Worm (Caenorhabditis elegans): ENCODE results near the gene prx-3.
A peak's percentile ranks its signal among the peaks of the same experiment; 100 is the strongest.

The prx-3 gene

DNA sequence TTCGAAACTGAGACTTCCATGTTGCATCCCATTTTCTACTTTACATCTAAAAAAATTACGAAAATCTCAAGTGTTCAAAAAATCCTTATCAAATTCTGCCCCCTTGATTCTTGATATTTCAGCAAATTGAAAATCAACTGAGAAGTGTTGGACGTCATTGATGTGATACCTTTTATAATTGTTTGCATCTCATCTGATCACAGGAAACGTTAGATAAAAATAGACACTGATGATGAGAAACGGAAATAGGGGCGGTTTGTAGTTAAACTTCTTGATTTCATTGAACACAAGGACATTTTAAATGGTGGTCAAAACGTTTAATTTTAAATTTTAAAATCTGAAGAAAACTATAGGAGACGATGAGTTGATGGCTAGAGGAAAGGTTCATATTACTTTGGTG is 16.1 kb upstream of the prx-3 start:
- TF ChIP-seq ztf-11 (tag; optimal IDR thresholded peaks at IDR 0.05) (no peak), snpc-4 (tag; optimal IDR thresholded peaks at IDR 0.05) (no peak), lin-32 (GFP tag; optimal IDR thresholded peaks at IDR 0.05) (no peak), hlh-1 (tag; optimal IDR thresholded peaks at IDR 0.05) (no peak), nhr-28 (tag; optimal IDR thresholded peaks at IDR 0.05) (no peak), sptf-1 (tag; optimal IDR thresholded peaks at IDR 0.05) (no peak), ham-2 (GFP tag; optimal IDR thresholded peaks at IDR 0.05) (no peak), lsy-2 (tag; optimal IDR thresholded peaks at IDR 0.05) (no peak), unc-62 (GFP tag; optimal IDR thresholded peaks at IDR 0.05) (no peak)

ce11 chrX:6128225-6128686 is 15.5 kb upstream of the prx-3 start, which contains the start of gene C15H9.9:
C15H9.9 (minus strand) TSS chrX:6128275.
- TF ChIP-seq elt-3 (tag; optimal IDR thresholded peaks at IDR 0.05) (no peak), hlh-1 (tag; optimal IDR thresholded peaks at IDR 0.05) (peak; percentile 36), elt-1 (tag; optimal IDR thresholded peaks at IDR 0.05; ENCODE audit: borderline replicate concordance, insufficient read depth) (no peak), unc-120 (tag; optimal IDR thresholded peaks at IDR 0.05; ENCODE audit: poor library complexity, severe bottlenecking) (peak; percentile 77), ces-1 (GFP tag; optimal IDR thresholded peaks at IDR 0.05) (peak; percentile 75), unc-62 (GFP tag; optimal IDR thresholded peaks at IDR 0.05) (peak; percentile 54)

DNA sequence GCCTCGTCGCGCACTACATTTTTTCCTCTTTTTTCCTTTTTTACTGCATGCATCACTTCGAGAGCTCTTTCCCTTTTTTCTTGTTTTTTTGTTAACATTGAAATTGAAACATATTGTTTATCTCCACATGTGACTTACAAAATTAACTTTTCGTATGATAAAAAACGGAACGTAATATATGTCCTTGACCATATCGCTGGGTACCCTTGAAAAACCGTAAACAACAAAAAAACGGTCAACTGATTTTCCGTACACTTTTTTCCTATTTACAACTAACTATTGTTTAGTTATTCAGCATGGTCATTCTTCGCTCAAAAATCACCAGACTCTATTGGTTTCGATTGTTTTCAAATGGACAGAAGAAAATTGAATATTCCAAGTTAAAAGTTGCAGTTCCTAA is 9.3 kb upstream of the prx-3 start, which contains the start of gene nnt-1:
Gene nnt-1, plus strand, starts transcription at position 286 of the 400 bp plus-strand sequence.
- no peak for TF ChIP-seq cnd-1 (tag; optimal IDR thresholded peaks at IDR 0.05)
- TF ChIP-seq blmp-1 (tag; optimal IDR thresholded peaks at IDR 0.05): no peak
- no peak for TF ChIP-seq nhr-76 (tag; optimal IDR thresholded peaks at IDR 0.05)
- no peak for TF ChIP-seq nhr-28 (tag; optimal IDR thresholded peaks at IDR 0.05)
- no peak for TF ChIP-seq hlh-1 (tag; optimal IDR thresholded peaks at IDR 0.05)
- TF ChIP-seq M03D4.4 (tag; optimal IDR thresholded peaks at IDR 0.05): no peak
- no peak for TF ChIP-seq sptf-1 (tag; optimal IDR thresholded peaks at IDR 0.05)
- TF ChIP-seq tbx-8 (GFP tag; optimal IDR thresholded peaks at IDR 0.05): no peak

DNA sequence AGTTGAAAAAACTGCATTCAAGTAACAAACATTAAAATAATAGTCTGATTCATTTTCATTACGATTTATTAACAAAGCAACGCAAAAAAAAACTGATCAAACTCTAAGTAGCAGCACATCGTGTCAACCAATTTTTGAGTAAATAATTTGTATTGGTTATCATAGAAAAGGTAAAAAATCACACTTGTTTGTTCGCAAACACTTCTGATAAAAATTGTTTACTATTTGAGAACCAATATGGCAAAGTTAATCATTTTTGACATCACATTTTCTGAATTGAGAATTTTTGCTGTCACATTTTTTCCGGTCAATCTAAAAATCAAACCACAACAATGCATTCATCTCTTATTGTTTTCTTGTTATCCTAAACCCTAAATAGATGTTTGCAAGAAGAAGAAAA is 8.6 kb upstream of the prx-3 start:
- no peak for TF ChIP-seq nhr-28 (tag; optimal IDR thresholded peaks at IDR 0.05)
- TF ChIP-seq elt-3 (tag; optimal IDR thresholded peaks at IDR 0.05): no peak
- no peak for TF ChIP-seq ceh-83 (GFP tag; optimal IDR thresholded peaks at IDR 0.05)
- TF ChIP-seq pha-4 (tag; optimal IDR thresholded peaks at IDR 0.05): no peak
- TF ChIP-seq ceh-43 (GFP tag; optimal IDR thresholded peaks at IDR 0.05): no peak
- no peak for TF ChIP-seq cnd-1 (tag; optimal IDR thresholded peaks at IDR 0.05)
- TF ChIP-seq ceh-39 (tag; optimal IDR thresholded peaks at IDR 0.05): no peak

DNA sequence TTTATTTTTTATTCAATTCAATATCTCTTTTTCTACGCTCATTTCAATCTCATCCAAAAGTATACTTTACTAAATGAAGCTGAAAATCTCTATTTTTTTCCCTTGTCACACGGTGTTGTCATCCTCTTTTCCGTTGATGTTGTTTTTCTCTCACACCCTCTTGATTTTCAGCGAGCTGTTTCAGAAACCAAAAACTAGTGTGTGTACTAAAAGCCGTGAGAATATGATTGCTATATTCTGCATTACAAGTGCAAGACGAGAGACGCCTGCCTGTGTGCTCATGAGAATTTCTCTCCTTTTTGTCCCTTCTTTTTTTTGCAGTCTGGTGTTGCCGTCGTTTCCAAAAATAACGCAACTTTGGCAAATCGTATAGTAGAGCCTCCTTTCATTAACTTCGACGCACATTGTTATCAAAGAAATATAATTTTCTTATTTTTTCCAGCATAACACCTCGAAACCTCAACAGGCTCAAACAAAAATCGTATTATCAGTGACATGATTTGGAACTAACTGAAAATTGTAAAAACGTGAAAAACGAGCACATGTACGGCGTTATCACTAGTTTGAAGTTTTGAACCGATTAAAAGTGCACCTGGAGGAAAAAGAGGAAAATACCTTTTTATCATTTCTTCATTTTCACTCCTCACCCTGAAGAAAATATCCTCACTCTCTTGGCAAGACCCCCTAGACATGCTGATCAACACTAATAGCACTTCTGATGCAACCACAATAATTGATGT is 5.5 kb upstream of the prx-3 start, which contains the start of gene C15H9.2:
Gene C15H9.2, plus strand, starts transcription at position 441 of the 740 bp plus-strand sequence.
- no peak for TF ChIP-seq bed-3 (GFP tag; optimal IDR thresholded peaks at IDR 0.05)
- TF ChIP-seq ceh-43 (GFP tag; optimal IDR thresholded peaks at IDR 0.05): no peak
- TF ChIP-seq hlh-1 (tag; optimal IDR thresholded peaks at IDR 0.05): no peak
- no peak for TF ChIP-seq elt-3 (tag; optimal IDR thresholded peaks at IDR 0.05)

ce11 chrX:6115502-6115901 is 2.8 kb upstream of the prx-3 start, which contains the start of gene C15H9.3:
C15H9.3 (plus strand) TSS chrX:6115802.
- TF ChIP-seq elt-3 (tag; optimal IDR thresholded peaks at IDR 0.05) (no peak), M03D4.4 (tag; optimal IDR thresholded peaks at IDR 0.05) (no peak), blmp-1 (tag; optimal IDR thresholded peaks at IDR 0.05) (no peak), zip-8 (tag; optimal IDR thresholded peaks at IDR 0.05) (no peak), flh-1 (GFP tag; optimal IDR thresholded peaks at IDR 0.05) (no peak), sem-2 (GFP tag; optimal IDR thresholded peaks at IDR 0.05) (no peak), nhr-237 (tag; optimal IDR thresholded peaks at IDR 0.05) (no peak), ceh-43 (GFP tag; optimal IDR thresholded peaks at IDR 0.05) (no peak), mab-5 (tag; optimal IDR thresholded peaks at IDR 0.05) (no peak), unc-120 (tag; optimal IDR thresholded peaks at IDR 0.05; ENCODE audit: poor library complexity, severe bottlenecking) (no peak), tbx-8 (GFP tag; optimal IDR thresholded peaks at IDR 0.05) (no peak), ceh-83 (GFP tag; optimal IDR thresholded peaks at IDR 0.05) (no peak), mep-1 (tag; optimal IDR thresholded peaks at IDR 0.05) (no peak), unc-62 (GFP tag; optimal IDR thresholded peaks at IDR 0.05) (no peak), lin-13 (tag; optimal IDR thresholded peaks at IDR 0.05) (no peak), nhr-28 (tag; optimal IDR thresholded peaks at IDR 0.05) (no peak), drap-1 (GFP tag; optimal IDR thresholded peaks at IDR 0.05) (no peak), ztf-11 (tag; optimal IDR thresholded peaks at IDR 0.05) (no peak), lin-32 (GFP tag; optimal IDR thresholded peaks at IDR 0.05) (no peak)

Data from whole organism, mixed stage, embryonic.